Worm (Caenorhabditis elegans): ENCODE results near the gene adm-2.

adm-2 gene

ce11 chrX:13670966-13671365 lies 16.8 kb upstream of the adm-2 start:
- TF ChIP-seq lim-7 (GFP tag; IDR thresholded peaks at IDR 0.05) (no peak), nhr-10 (tag; optimal IDR thresholded peaks at IDR 0.05) (no peak), tra-1 (GFP tag; IDR thresholded peaks at IDR 0.05) (0 out of 2 replicates have a peak, but pooled peaks have one; percentile 32), lsy-2 (tag; optimal IDR thresholded peaks at IDR 0.05) (peak in 1 of 2 experiments; percentile 2), Y48G9A.11 (GFP tag; IDR thresholded peaks at IDR 0.05) (no peak), nhr-6 (tag; optimal IDR thresholded peaks at IDR 0.05) (no peak), madf-5 (GFP tag; IDR thresholded peaks at IDR 0.05) (no peak), unc-62 (GFP tag; optimal IDR thresholded peaks at IDR 0.05 in 1 of 2) (no peak), unc-62 (tag; optimal IDR thresholded peaks at IDR 0.05) (no peak), ces-1 (GFP tag; optimal IDR thresholded peaks at IDR 0.05) (no peak), zip-11 (GFP tag; IDR thresholded peaks at IDR 0.05) (no peak)

DNA sequence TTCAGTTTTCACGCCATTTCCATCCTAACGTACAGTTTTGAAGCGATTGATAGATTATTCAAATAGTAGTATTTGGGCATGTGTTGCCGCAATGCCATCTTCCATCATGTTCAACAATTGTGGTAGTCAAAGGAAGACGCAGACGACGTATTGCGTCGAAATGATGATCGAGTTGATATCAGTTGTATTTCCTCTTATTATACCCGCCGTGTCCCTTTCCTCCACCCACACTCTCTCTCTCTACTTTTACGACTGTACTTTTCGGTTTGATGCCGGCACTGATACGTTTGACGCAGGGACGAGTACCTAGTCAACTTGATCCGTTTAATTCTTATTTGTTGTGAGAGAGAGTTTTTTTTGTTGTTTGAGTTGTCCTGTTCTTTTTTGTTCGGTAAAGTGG lies 15.1 kb upstream of the adm-2 start:
- TF ChIP-seq fos-1 (tag; optimal IDR thresholded peaks at IDR 0.05) (no peak), lin-13 (GFP tag; optimal IDR thresholded peaks at IDR 0.05) (no peak), dpl-1 (GFP tag; optimal IDR thresholded peaks at IDR 0.05) (no peak), dve-1 (tag; optimal IDR thresholded peaks at IDR 0.05; ENCODE audit: insufficient read depth) (peak; percentile 56), skn-1 (tag; optimal IDR thresholded peaks at IDR 0.05) (no peak), aha-1 (tag) (peak; percentile 85), mep-1 (tag; optimal IDR thresholded peaks at IDR 0.05) (no peak), nhr-28 (tag; optimal IDR thresholded peaks at IDR 0.05) (peak; percentile 76), pqm-1 (tag; optimal IDR thresholded peaks at IDR 0.05) (peak; percentile 72), unc-39 (tag; optimal IDR thresholded peaks at IDR 0.05) (no peak), lim-7 (GFP tag; IDR thresholded peaks at IDR 0.05) (no peak), zfp-2 (tag; optimal IDR thresholded peaks at IDR 0.05) (no peak), ztf-11 (tag; optimal IDR thresholded peaks at IDR 0.05) (no peak), mxl-3 (GFP tag; optimal IDR thresholded peaks at IDR 0.05) (peak; percentile 67), nhr-77 (tag; optimal IDR thresholded peaks at IDR 0.05) (peak; percentile 14), hlh-11 (tag; optimal IDR thresholded peaks at IDR 0.05) (peak; percentile 61), unc-62 (GFP tag; optimal IDR thresholded peaks at IDR 0.05 in 1 of 2) (no peak), unc-62 (tag; optimal IDR thresholded peaks at IDR 0.05) (no peak), daf-12 (tag; optimal IDR thresholded peaks at IDR 0.05) (no peak), nhr-237 (tag; optimal IDR thresholded peaks at IDR 0.05) (no peak), zfp-3 (GFP tag; conservative IDR thresholded peaks at IDR 0.05) (no peak), lin-38 (GFP tag; IDR thresholded peaks at IDR 0.05) (no peak), tag-97 (GFP tag; IDR thresholded peaks at IDR 0.05) (no peak), ceh-32 (tag; optimal IDR thresholded peaks at IDR 0.05; ENCODE audit: poor library complexity) (no peak), rbr-2 (tag; optimal IDR thresholded peaks at IDR 0.05) (no peak), vab-7 (GFP tag; IDR thresholded peaks at IDR 0.05) (no peak), dmd-6 (GFP tag; IDR thresholded peaks at IDR 0.05) (peak; percentile 50; the same call in 1 of the 2 replicates), mes-2 (tag; optimal IDR thresholded peaks at IDR 0.05; ENCODE audit: poor library complexity, severe bottlenecking) (peak; percentile 39), unc-130 (GFP tag; optimal IDR thresholded peaks at IDR 0.05) (no peak), daf-16 (GFP tag; optimal IDR thresholded peaks at IDR 0.05) (no peak), daf-16 (tag; optimal IDR thresholded peaks at IDR 0.05) (peak; percentile 81), lin-1 (GFP tag; IDR thresholded peaks at IDR 0.05) (no peak), hlh-30 (tag; optimal IDR thresholded peaks at IDR 0.05; ENCODE audit: insufficient read depth) (peak; percentile 5), ceh-44 (GFP tag; IDR thresholded peaks at IDR 0.05) (no peak)
